Fruit fly (Drosophila melanogaster) whole organism, embryonic: ENCODE measurements around the gene CG33267.

ENCODE experiments used
- Abd-B ChIP-seq: fragments of 200-800 bp; sonication (Bioruptor generic); optimal IDR thresholded peaks from 2 replicates; lab custom pipeline; 2018; ENCODE audit warnings: missing biosample characterization, mild to moderate bottlenecking, missing genetic modification characterization, moderate library complexity
- Bdp1 ChIP-seq: fragments of 200-800 bp; sonication (Bioruptor generic); optimal IDR thresholded peaks from 3 replicates; lab custom pipeline; 2016; ENCODE audit warnings: missing biosample characterization, missing genetic modification characterization
- Blimp-1 ChIP-seq: fragments of 200-800 bp; sonication (Bioruptor generic); optimal IDR thresholded peaks from 3 replicates; lab custom pipeline; 2018; ENCODE audit warnings: missing biosample characterization, missing genetic modification characterization, mild to moderate bottlenecking, moderate library complexity, missing genetic modification reagents
- CG1024 ChIP-seq: fragments of 200-800 bp; sonication (Bioruptor generic); IDR thresholded peaks from 2 replicates; pipeline ENCODE4 v1.3.6; 2022; ENCODE audit warnings: missing biosample characterization, missing genetic modification characterization
- CG10959 ChIP-seq: fragments of 200-800 bp; sonication (Bioruptor generic); IDR thresholded peaks from 2 replicates; pipeline ENCODE4 v1.3.6; 2022; ENCODE audit warnings: missing biosample characterization, missing genetic modification characterization
- CG10979 ChIP-seq: fragments of 200-800 bp; sonication (Bioruptor generic); optimal IDR thresholded peaks from 2 replicates; lab custom pipeline; 2018; ENCODE audit warnings: missing biosample characterization, mild to moderate bottlenecking, missing genetic modification characterization, moderate library complexity
- CG11504 ChIP-seq: fragments of 200-800 bp; sonication (Bioruptor generic); optimal IDR thresholded peaks from 3 replicates; lab custom pipeline; 2019; ENCODE audit warnings: missing biosample characterization, mild to moderate bottlenecking, missing genetic modification characterization, moderate library complexity
- CG12155 ChIP-seq: fragments of 200-800 bp; sonication (Bioruptor generic); optimal IDR thresholded peaks from 3 replicates; lab custom pipeline; 2016; ENCODE audit warnings: missing biosample characterization, missing genetic modification characterization
- CG12236 ChIP-seq: fragments of 200-800 bp; sonication (Bioruptor generic); optimal IDR thresholded peaks from 2 replicates; lab custom pipeline; 2016; ENCODE audit warnings: missing biosample characterization, missing genetic modification characterization
- CG12659 ChIP-seq: fragments of 200-800 bp; sonication (Bioruptor generic); optimal IDR thresholded peaks from 3 replicates; lab custom pipeline; 2017; ENCODE audit warnings: mild to moderate bottlenecking, missing biosample characterization, missing genetic modification reagents, missing genetic modification characterization
- CG1647 ChIP-seq: fragments of 200-800 bp; sonication (Bioruptor generic); optimal IDR thresholded peaks from 3 replicates; lab custom pipeline; 2016; ENCODE audit warnings: missing biosample characterization, missing genetic modification characterization
- CG17829 ChIP-seq: fragments of 200-800 bp; optimal IDR thresholded peaks from 2 replicates; lab custom pipeline; 2019; ENCODE audit warnings: missing biosample characterization, mild to moderate bottlenecking, missing genetic modification characterization, moderate library complexity
- CG1792 ChIP-seq: fragments of 200-800 bp; sonication (Bioruptor generic); optimal IDR thresholded peaks from 2 replicates; lab custom pipeline; 2016; ENCODE audit warnings: missing biosample characterization, missing genetic modification characterization
- CG18764 ChIP-seq: fragments of 200-800 bp; sonication (Bioruptor generic); optimal IDR thresholded peaks from 3 replicates; lab custom pipeline; 2016; ENCODE audit warnings: missing biosample characterization, missing genetic modification characterization
- CG2889 ChIP-seq: fragments of 200-800 bp; sonication (Bioruptor generic); IDR thresholded peaks from 3 replicates; pipeline ENCODE4 v1.3.6; 2022; ENCODE audit warnings: missing biosample characterization, missing genetic modification characterization
- CG31224 ChIP-seq: fragments of 200-800 bp; sonication (Bioruptor generic); IDR thresholded peaks from 2 replicates; pipeline ENCODE4 v1.3.6; 2022; ENCODE audit warnings: missing biosample characterization, missing genetic modification characterization
- CG32772 ChIP-seq: fragments of 200-800 bp; sonication (Bioruptor generic); IDR thresholded peaks from 2 replicates; pipeline ENCODE4 v1.3.6; 2022; ENCODE audit warnings: missing biosample characterization, missing genetic modification characterization
- CG3726 ChIP-seq: fragments of 200-800 bp; sonication (Bioruptor generic); IDR thresholded peaks from 3 replicates; pipeline ENCODE4, ENCODE4 v1.3.6; 2022; ENCODE audit warnings: missing biosample characterization, missing genetic modification characterization
- CG42726 ChIP-seq: fragments of 200-800 bp; sonication (Bioruptor generic); IDR thresholded peaks from 2 replicates; pipeline ENCODE4 v1.3.6; 2022; ENCODE audit warnings: missing biosample characterization, missing genetic modification characterization; ENCODE audit not compliant: partially characterized antibody
- CG4360 ChIP-seq: fragments of 200-800 bp; sonication (Bioruptor generic); IDR thresholded peaks from 2 replicates; pipeline ENCODE4 v1.3.6; 2022; ENCODE audit warnings: missing biosample characterization, missing genetic modification characterization
- CG5180 ChIP-seq: fragments of 200-800 bp; sonication (Bioruptor generic); optimal IDR thresholded peaks from 3 replicates; lab custom pipeline; 2017; ENCODE audit warnings: missing biosample characterization, missing genetic modification characterization, mild to moderate bottlenecking, moderate library complexity, missing genetic modification reagents
- CG6175 ChIP-seq: fragments of 200-800 bp; sonication (Bioruptor generic); IDR thresholded peaks from 3 replicates; pipeline ENCODE4 v1.3.6; 2022; ENCODE audit warnings: missing biosample characterization, missing genetic modification characterization
- CG6791 ChIP-seq: fragments of 200-800 bp; sonication (Bioruptor generic); IDR thresholded peaks from 3 replicates; pipeline ENCODE4 v1.3.6; 2022; ENCODE audit warnings: missing biosample characterization, missing genetic modification characterization; ENCODE audit not compliant: partially characterized antibody
- CG7963 ChIP-seq: fragments of 200-800 bp; sonication (Bioruptor generic); IDR thresholded peaks from 3 replicates; pipeline ENCODE4 v1.3.6; 2022; ENCODE audit warnings: missing biosample characterization, missing genetic modification characterization; ENCODE audit not compliant: partially characterized antibody
- CG8281 ChIP-seq: fragments of 200-800 bp; sonication (Bioruptor generic); optimal IDR thresholded peaks from 2 replicates; lab custom pipeline; 2018; ENCODE audit warnings: missing biosample characterization, mild to moderate bottlenecking, missing genetic modification characterization, moderate library complexity
- Gug ChIP-seq: fragments of 200-800 bp; sonication (Bioruptor generic); IDR thresholded peaks from 4 replicates; pipeline ENCODE4 v1.3.6; 2022; ENCODE audit warnings: missing biosample characterization, missing genetic modification characterization
- Hey ChIP-seq: fragments of 200-800 bp; sonication (Bioruptor generic); optimal IDR thresholded peaks from 3 replicates; lab custom pipeline; 2018; ENCODE audit warnings: missing biosample characterization, mild to moderate bottlenecking, missing genetic modification characterization
- Nf-YA ChIP-seq: fragments of 200-800 bp; sonication (Bioruptor generic); IDR thresholded peaks from 2 replicates; pipeline ENCODE4 v1.3.6; 2022; ENCODE audit warnings: missing biosample characterization, missing genetic modification characterization
- ash1 ChIP-seq: fragments of 200-800 bp; sonication (Bioruptor generic); optimal IDR thresholded peaks from 2 replicates; lab custom pipeline; 2018; ENCODE audit warnings: missing biosample characterization, mild to moderate bottlenecking, missing genetic modification characterization
- bsh ChIP-seq, 2 experiments: fragments of 200-800 bp; sonication (Bioruptor generic); optimal IDR thresholded peaks; 2 replicates each; lab custom pipeline; 2017 to 2018; ENCODE audit warnings: mild to moderate bottlenecking in 2 of 2, missing biosample characterization in 2 of 2, missing genetic modification characterization in 2 of 2, moderate library complexity in 1 of 2
- btn ChIP-seq: fragments of 200-800 bp; sonication (Bioruptor generic); optimal IDR thresholded peaks from 2 replicates; lab custom pipeline; 2016; ENCODE audit warnings: missing biosample characterization, missing genetic modification characterization
- cg ChIP-seq: fragments of 200-800 bp; sonication (Bioruptor generic); optimal IDR thresholded peaks from 3 replicates; lab custom pipeline; 2019; ENCODE audit warnings: missing biosample characterization, mild to moderate bottlenecking, missing genetic modification characterization, moderate library complexity
- chinmo ChIP-seq: fragments of 200-800 bp; sonication (Bioruptor generic); IDR thresholded peaks from 4 replicates; pipeline ENCODE4 v1.3.6; 2022; ENCODE audit warnings: missing biosample characterization, missing genetic modification characterization; ENCODE audit not compliant: partially characterized antibody
- crol ChIP-seq: fragments of 200-800 bp; sonication (Bioruptor generic); IDR thresholded peaks from 2 replicates; pipeline ENCODE4 v1.3.6; 2022; ENCODE audit warnings: missing biosample characterization, missing genetic modification characterization
- dan ChIP-seq: fragments of 200-800 bp; sonication (Bioruptor generic); IDR thresholded peaks from 2 replicates; pipeline ENCODE4 v1.3.6; 2022; ENCODE audit warnings: missing biosample characterization, missing genetic modification characterization
- disco-r ChIP-seq: fragments of 200-800 bp; sonication (Bioruptor generic); optimal IDR thresholded peaks from 2 replicates; lab custom pipeline; 2016; ENCODE audit warnings: missing biosample characterization, missing genetic modification characterization
- dmrt99B ChIP-seq: fragments of 200-800 bp; sonication (Bioruptor generic); optimal IDR thresholded peaks from 2 replicates; lab custom pipeline; 2018; ENCODE audit warnings: missing biosample characterization, mild to moderate bottlenecking, missing genetic modification characterization, moderate library complexity
- eve ChIP-seq, 2 experiments: fragments of >200 bp; optimal IDR thresholded peaks; 2 replicates each; lab custom pipeline; 2017; ENCODE audit warnings: missing biosample characterization in 2 of 2, missing genetic modification characterization in 2 of 2
- fd64A ChIP-seq: fragments of 200-800 bp; sonication (Bioruptor generic); optimal IDR thresholded peaks from 3 replicates; lab custom pipeline; 2018; ENCODE audit warnings: missing biosample characterization, mild to moderate bottlenecking, missing genetic modification characterization
- gt ChIP-seq: fragments of 200-800 bp; sonication (Bioruptor generic); IDR thresholded peaks from 2 replicates; pipeline ENCODE4 v1.3.6; 2022; ENCODE audit warnings: missing biosample characterization, missing genetic modification characterization
- h ChIP-seq: fragments of >200 bp; optimal IDR thresholded peaks from 2 replicates; lab custom pipeline; 2017
- insv ChIP-seq, 2 experiments: fragments of 200-800 bp; sonication (Bioruptor generic); optimal IDR thresholded peaks; 3 replicates each; lab custom pipeline; 2016 to 2018; ENCODE audit warnings: missing biosample characterization in 2 of 2, missing genetic modification characterization in 2 of 2
- jumu ChIP-seq: fragments of 200-800 bp; sonication (Bioruptor generic); optimal IDR thresholded peaks from 3 replicates; lab custom pipeline; 2016; ENCODE audit warnings: missing biosample characterization, missing genetic modification characterization
- knrl ChIP-seq: fragments of 200-800 bp; sonication (Bioruptor generic); IDR thresholded peaks from 3 replicates; pipeline ENCODE4 v1.3.6; 2022; ENCODE audit warnings: missing biosample characterization, missing genetic modification characterization; ENCODE audit not compliant: partially characterized antibody
- nom ChIP-seq: fragments of 200-800 bp; sonication (Bioruptor generic); optimal IDR thresholded peaks from 2 replicates; lab custom pipeline; 2017; ENCODE audit warnings: missing biosample characterization, missing genetic modification characterization, mild to moderate bottlenecking, moderate library complexity, missing genetic modification reagents
- pum ChIP-seq: fragments of 200-800 bp; sonication (Bioruptor generic); optimal IDR thresholded peaks from 2 replicates; lab custom pipeline; 2016; ENCODE audit warnings: missing biosample characterization, missing genetic modification characterization
- seq ChIP-seq: fragments of 200-800 bp; sonication (Bioruptor generic); IDR thresholded peaks from 2 replicates; pipeline ENCODE4 v1.3.6; 2022; ENCODE audit warnings: missing biosample characterization, missing genetic modification characterization
- shn ChIP-seq: fragments of 200-800 bp; sonication (Bioruptor generic); optimal IDR thresholded peaks from 3 replicates; lab custom pipeline; 2016; ENCODE audit warnings: missing biosample characterization, missing genetic modification characterization
- sisA ChIP-seq: fragments of 200-800 bp; sonication (Bioruptor generic); IDR thresholded peaks from 2 replicates; pipeline ENCODE4 v1.3.6; 2022; ENCODE audit warnings: missing biosample characterization, missing genetic modification characterization
- stc ChIP-seq: fragments of 200-800 bp; sonication (Bioruptor generic); IDR thresholded peaks from 2 replicates; pipeline ENCODE4 v1.3.6; 2022; ENCODE audit warnings: missing biosample characterization, missing genetic modification characterization
- sug ChIP-seq: fragments of 200-800 bp; optimal IDR thresholded peaks from 2 replicates; lab custom pipeline; 2019; ENCODE audit warnings: missing biosample characterization, mild to moderate bottlenecking, missing genetic modification characterization, moderate library complexity
- tll ChIP-seq, 2 experiments: fragments of 200-800 bp in 1 of 2; fragments of >200 bp in 1 of 2; sonication (Bioruptor generic) in 1 of 2; optimal IDR thresholded peaks; 2 replicates each; lab custom pipeline; 2017 to 2019; ENCODE audit warnings: missing biosample characterization in 2 of 2, missing genetic modification characterization in 2 of 2, mild to moderate bottlenecking in 1 of 2, moderate library complexity in 1 of 2
- trem ChIP-seq: fragments of 200-800 bp; optimal IDR thresholded peaks from 3 replicates; lab custom pipeline; 2019; ENCODE audit warnings: missing biosample characterization, mild to moderate bottlenecking, missing genetic modification characterization, moderate library complexity

CG33267 gene

dm6 chr3L:11557209-11557608, 7.1 kb upstream of the CG33267 start (continued):
- TF ChIP-seq Blimp-1 (GFP tag; lab: Kevin White, UChicago) (peak; percentile 71), seq (GFP tag; lab: Robert Waterston, UW) (peak; percentile 20; the same call in 1 of the 2 replicates), CG31224 (GFP tag; lab: Robert Waterston, UW) (no peak), CG10979 (tag; lab: Kevin White, UChicago) (no peak), nom (GFP tag; lab: Kevin White, UChicago) (peak; percentile 93), jumu (GFP tag; lab: Kevin White, UChicago) (no peak), CG42726 (GFP tag; lab: Robert Waterston, UW) (no peak), pum (GFP tag; lab: Kevin White, UChicago) (no peak), stc (GFP tag; lab: Robert Waterston, UW) (no peak), CG10959 (no peak), gt (GFP tag; lab: Robert Waterston, UW) (no peak), Gug (GFP tag; lab: Robert Waterston, UW) (no peak), sug (tag; lab: Kevin White, UChicago) (no peak), Nf-YA (GFP tag; lab: Robert Waterston, UW) (no peak), CG3726 (GFP tag; lab: Robert Waterston, UW) (no peak), CG1647 (no peak), knrl (GFP tag; lab: Robert Waterston, UW) (no peak), sisA (no peak), CG2889 (GFP tag; lab: Robert Waterston, UW) (no peak), CG12659 (GFP tag; lab: Kevin White, UChicago) (no peak), CG11504 (peak; percentile 37), btn (GFP tag; lab: Kevin White, UChicago) (no peak), CG7963 (GFP tag; lab: Robert Waterston, UW) (no peak), bsh (GFP tag; optimal IDR thresholded peaks at IDR 0.05; lab: Kevin White, UChicago) (peak in 1 of 2 experiments; percentile 85), CG32772 (no peak), insv (GFP tag; optimal IDR thresholded peaks at IDR 0.05; lab: Kevin White, UChicago) (peak in 1 of 2 experiments; percentile 48), CG17829 (peak; percentile 13), disco-r (GFP tag; lab: Kevin White, UChicago) (no peak), dmrt99B (no peak), CG18764 (GFP tag; lab: Kevin White, UChicago) (no peak), CG1024 (GFP tag; lab: Robert Waterston, UW) (no peak), CG12155 (no peak), h (lab: Kevin White, UChicago) (no peak), CG4360 (0 out of 2 replicates have a peak, but pooled peaks have one; percentile 16), chinmo (0 out of 4 replicates have a peak, but pooled peaks have one; percentile 26), fd64A (GFP tag; lab: Kevin White, UChicago) (no peak), Hey (tag; lab: Kevin White, UChicago) (no peak), shn (no peak), CG6175 (0 out of 3 replicates have a peak, but pooled peaks have one; percentile 4), Bdp1 (GFP tag; lab: Kevin White, UChicago) (no peak), crol (GFP tag; lab: Robert Waterston, UW) (peak; percentile 64)
- TF ChIP-seq, all 482 proteins: peak for 29

- TF ChIP-seq nom (GFP tag; lab: Kevin White, UChicago) (peak; percentile 27), CG8281 (tag; lab: Kevin White, UChicago) (no peak), CG5180 (no peak), CG12236 (no peak), Abd-B (GFP tag; lab: Kevin White, UChicago) (no peak), cg (peak; percentile 40), CG6791 (GFP tag; lab: Robert Waterston, UW) (no peak), Gug (GFP tag; lab: Robert Waterston, UW) (no peak), ash1 (GFP tag; lab: Kevin White, UChicago) (no peak), CG1792 (no peak), dan (GFP tag; lab: Robert Waterston, UW) (no peak), trem (no peak), tll (GFP tag; optimal IDR thresholded peaks at IDR 0.05; lab: Kevin White, UChicago) (peak in 1 of 2 experiments; percentile 6), eve (GFP tag; optimal IDR thresholded peaks at IDR 0.05; lab: Kevin White, UChicago) (no peak)
These were observed 3.4 kb upstream of the CG33267 start for dm6 chr3L:11560885-11561284.
